Worm (Caenorhabditis elegans): Measurements from ENCODE around the gene C18E9.2.

DNA sequence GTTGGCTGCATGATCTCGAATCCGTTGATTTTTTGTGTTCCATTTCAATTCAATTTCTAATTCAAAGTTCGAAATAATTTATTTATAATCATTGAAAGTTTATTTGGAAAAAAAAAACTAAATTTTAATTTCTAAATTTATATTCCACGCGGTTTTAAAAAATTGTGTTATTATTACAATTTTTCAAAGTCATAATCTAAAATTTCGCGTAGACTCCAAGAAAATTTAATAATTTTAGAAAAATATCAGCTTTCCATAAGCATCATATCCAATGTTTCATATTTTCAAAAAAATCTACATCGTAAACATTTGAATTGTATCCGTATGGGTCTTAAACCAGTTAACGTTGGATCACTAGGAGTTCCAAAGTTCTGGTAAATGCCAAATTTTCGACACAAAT lies 35.5 kb downstream of the C18E9.2 start, which contains the start of gene F44G4.5:
- TF ChIP-seq fos-1 (tag; optimal IDR thresholded peaks at IDR 0.05): no peak
- no peak for TF ChIP-seq lir-3 (tag; optimal IDR thresholded peaks at IDR 0.05)
- no peak for TF ChIP-seq F49E8.2 (tag; optimal IDR thresholded peaks at IDR 0.05; ENCODE audit: borderline replicate concordance)
- no peak for TF ChIP-seq skn-1 (tag; optimal IDR thresholded peaks at IDR 0.05)
- TF ChIP-seq ceh-28 (tag; optimal IDR thresholded peaks at IDR 0.05): no peak
- no peak for TF ChIP-seq madf-9 (GFP tag; conservative IDR thresholded peaks at IDR 0.05)
- TF ChIP-seq ztf-7 (tag; optimal IDR thresholded peaks at IDR 0.05): no peak
- no peak for TF ChIP-seq aly-2 (tag; optimal IDR thresholded peaks at IDR 0.05)
- TF ChIP-seq ztf-11 (tag; optimal IDR thresholded peaks at IDR 0.05): no peak
- no peak for TF ChIP-seq nhr-48 (tag; optimal IDR thresholded peaks at IDR 0.05)
- no peak for TF ChIP-seq snpc-4 (tag; optimal IDR thresholded peaks at IDR 0.05)
- TF ChIP-seq nhr-25 (tag; optimal IDR thresholded peaks at IDR 0.05; ENCODE audit: borderline replicate concordance, insufficient read depth): no peak
